Worm (Caenorhabditis elegans) whole organism, early embryonic: ENCODE data around the gene sre-4.

ENCODE experiments used
- B0310.2 ChIP-seq: sonication (generic microtip); optimal IDR thresholded peaks from 2 replicates; lab custom pipeline; 2016; ENCODE audit warnings: mild to moderate bottlenecking, missing genetic modification characterization, missing compliant biosample characterization
- F13C5.2 ChIP-seq: sonication (generic microtip); optimal IDR thresholded peaks from 2 replicates; lab custom pipeline; 2017; ENCODE audit warnings: mild to moderate bottlenecking, missing genetic modification characterization, inconsistent platforms, missing compliant biosample characterization
- aly-1 ChIP-seq: sonication (generic microtip); optimal IDR thresholded peaks from 2 replicates; lab custom pipeline; 2016; ENCODE audit warnings: missing genetic modification characterization, missing compliant biosample characterization
- ama-1 ChIP-seq: fragments of 150-350 bp; optimal IDR thresholded peaks from 2 replicates; lab custom pipeline; 2014
- ceh-13 ChIP-seq: fragments of 200-800 bp; sonication (Bioruptor generic); optimal IDR thresholded peaks from 2 replicates; lab custom pipeline; 2018; ENCODE audit warnings: mild to moderate bottlenecking, missing genetic modification characterization, missing compliant biosample characterization
- ceh-36 ChIP-seq: sonication (generic microtip); optimal IDR thresholded peaks from 2 replicates; lab custom pipeline; 2016; ENCODE audit warnings: missing genetic modification characterization, inconsistent platforms, missing compliant biosample characterization
- ets-7 ChIP-seq: sonication (generic microtip); optimal IDR thresholded peaks from 2 replicates; lab custom pipeline; 2016; ENCODE audit warnings: missing genotype, missing genetic modification characterization, missing compliant biosample characterization
- hmbx-1 ChIP-seq: sonication (generic microtip); optimal IDR thresholded peaks from 2 replicates; lab custom pipeline; 2016; ENCODE audit warnings: mild to moderate bottlenecking, missing genetic modification characterization, missing compliant biosample characterization
- hmg-4 ChIP-seq: fragments of 200-800 bp; sonication (Bioruptor generic); optimal IDR thresholded peaks from 2 replicates; lab custom pipeline; 2018; ENCODE audit warnings: mild to moderate bottlenecking, missing genetic modification characterization, missing compliant biosample characterization
- hnd-1 ChIP-seq: sonication (generic microtip); optimal IDR thresholded peaks from 2 replicates; lab custom pipeline; 2016; ENCODE audit warnings: missing genetic modification characterization, missing compliant biosample characterization
- pes-1 ChIP-seq: fragments of 200-800 bp; sonication (Bioruptor generic); IDR thresholded peaks from 2 replicates; pipeline ENCODE4 v1.3.6; 2022; ENCODE audit warnings: missing genetic modification reagents, missing genetic modification characterization, missing compliant biosample characterization
- scrt-1 ChIP-seq: fragments of 200-800 bp; sonication (Bioruptor generic); IDR thresholded peaks from 2 replicates; pipeline ENCODE4 v1.3.6; 2022; ENCODE audit warnings: missing genetic modification characterization, missing compliant biosample characterization
- sea-1 ChIP-seq: fragments of 200-800 bp; sonication (Bioruptor generic); conservative IDR thresholded peaks from 2 replicates; pipeline ENCODE4 v1.3.6; 2022; ENCODE audit warnings: missing genetic modification characterization, missing compliant biosample characterization
- tbx-11 ChIP-seq: fragments of 200-800 bp; sonication (Bioruptor generic); IDR thresholded peaks from 2 replicates; pipeline ENCODE4 v1.3.6; 2022; ENCODE audit warnings: missing genetic modification characterization, missing compliant biosample characterization
- tbx-37 ChIP-seq: fragments of 200-800 bp; sonication (Bioruptor generic); conservative IDR thresholded peaks from 2 replicates; pipeline ENCODE4 v1.3.6; 2022; ENCODE audit warnings: missing genetic modification reagents, missing genetic modification characterization, missing compliant biosample characterization

Gene sre-4

DNA sequence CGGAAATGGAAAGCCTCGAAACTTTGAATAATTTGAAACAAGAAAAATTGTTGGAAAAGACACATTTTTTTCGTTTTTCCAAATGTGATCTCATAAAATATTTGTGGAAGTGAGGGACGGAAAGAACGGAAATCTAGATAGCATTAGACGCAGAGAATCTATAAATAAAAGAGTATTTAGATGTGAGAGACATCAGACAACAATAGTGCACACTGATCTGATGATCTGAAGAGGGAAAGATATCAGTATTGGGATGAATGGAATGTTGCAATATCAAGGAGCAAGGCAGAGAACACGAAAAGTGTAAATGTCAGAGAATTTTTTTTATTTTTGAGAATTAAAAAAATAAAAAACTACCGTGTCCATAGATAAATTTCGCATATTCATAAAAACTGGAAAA lies 49.7 kb downstream of the sre-4 start:
- no peak for TF ChIP-seq ceh-13 (GFP tag; lab: Kevin White, UChicago)
- TF ChIP-seq hnd-1 (tag; lab: Kevin White, UChicago), result no peak
- TF ChIP-seq tbx-37, result no peak
- TF ChIP-seq scrt-1, result no peak
- no peak for TF ChIP-seq hmbx-1 (tag; lab: Kevin White, UChicago)
- no peak for TF ChIP-seq pes-1 (GFP tag; lab: Robert Waterston, UW)
- TF ChIP-seq ama-1, result no peak
- TF ChIP-seq B0310.2, result no peak
- TF ChIP-seq hmg-4 (GFP tag; lab: Kevin White, UChicago), result no peak
- TF ChIP-seq tbx-11 (GFP tag; lab: Robert Waterston, UW), result no peak
- no peak for TF ChIP-seq ceh-36
- no peak for TF ChIP-seq F13C5.2 (tag; lab: Kevin White, UChicago)

DNA sequence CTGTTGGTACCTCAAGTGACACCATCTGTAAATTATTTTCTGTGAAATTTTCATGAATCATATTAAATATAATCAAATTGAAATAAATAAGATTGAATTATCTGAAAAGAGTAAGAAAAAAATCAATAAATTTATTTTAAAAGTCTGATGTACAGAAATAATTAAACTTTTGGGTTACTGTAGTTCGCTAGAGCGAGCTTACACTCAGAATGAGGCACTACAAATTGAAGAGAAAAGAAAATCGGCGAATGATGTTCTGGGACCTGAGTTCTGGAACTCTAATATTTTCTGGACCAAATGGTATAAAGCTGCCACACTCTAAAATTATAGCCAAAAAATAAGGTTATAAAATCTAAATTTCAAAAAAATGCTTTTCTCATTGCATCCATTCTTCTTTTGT lies 50.7 kb downstream of the sre-4 start:
- TF ChIP-seq ama-1 (no peak), hnd-1 (tag; lab: Kevin White, UChicago) (no peak), ets-7 (no peak), sea-1 (GFP tag; lab: Robert Waterston, UW) (no peak), aly-1 (no peak)
